Worm (Caenorhabditis elegans): ENCODE measurements around the gene W04B5.3.

ce11 chrIII:2371864-2372263 lies 46.5 kb upstream of the W04B5.3 start, which contains the start of gene H04J21.1:
- no peak for TF ChIP-seq W03F9.2 (tag; optimal IDR thresholded peaks at IDR 0.05)
- TF ChIP-seq him-1 (tag; optimal IDR thresholded peaks at IDR 0.05): no peak
- no peak for TF ChIP-seq dao-5 (tag; optimal IDR thresholded peaks at IDR 0.05)
